Worm (Caenorhabditis elegans) whole organism, L4/young adult: ENCODE results near the gene ergi-1.

Source experiments
- W03F9.2 ChIP-seq: fragments of 150-350 bp; optimal IDR thresholded peaks from 2 replicates; lab custom pipeline; 2014; ENCODE audit warnings: missing biosample characterization, missing genetic modification characterization
- dao-5 ChIP-seq: sonication (generic microtip); optimal IDR thresholded peaks from 2 replicates; lab custom pipeline; 2016; ENCODE audit warnings: missing genotype, missing genetic modification characterization, moderate library complexity, missing compliant biosample characterization
- him-1 ChIP-seq: sonication (generic microtip); optimal IDR thresholded peaks from 2 replicates; lab custom pipeline; 2016; ENCODE audit warnings: missing genotype, missing genetic modification reagents, missing genetic modification characterization, missing compliant biosample characterization

ce11 chrX:2043224-2043623, 8.2 kb upstream of the ergi-1 start:
- no peak for TF ChIP-seq him-1 (tag; lab: Kevin White, UChicago)
- no peak for TF ChIP-seq W03F9.2 (tag; lab: Kevin White, UChicago)
- TF ChIP-seq dao-5 (tag; lab: Kevin White, UChicago), result no peak
